Worm (Caenorhabditis elegans) whole organism, L2 larva: Measurements from ENCODE around the gene T26A5.2.

Experiments
- alr-1 ChIP-seq: fragments of 150-350 bp; optimal IDR thresholded peaks from 2 replicates; lab custom pipeline; 2014; ENCODE audit warnings: missing biosample characterization, missing genetic modification characterization
- ceh-16 ChIP-seq: fragments of 150-350 bp; optimal IDR thresholded peaks from 2 replicates; lab custom pipeline; 2014; ENCODE audit warnings: missing biosample characterization, missing genetic modification characterization
- ceh-82 ChIP-seq: fragments of 150-350 bp; optimal IDR thresholded peaks from 2 replicates; lab custom pipeline; 2014; ENCODE audit warnings: missing biosample characterization, missing genetic modification characterization
- mab-5 ChIP-seq: fragments of 150-350 bp; optimal IDR thresholded peaks from 2 replicates; lab custom pipeline; 2014; ENCODE audit warnings: missing biosample characterization, missing genetic modification characterization
- mbf-1 ChIP-seq: sonication (generic microtip); optimal IDR thresholded peaks from 2 replicates; lab custom pipeline; 2017; ENCODE audit warnings: missing biosample characterization, missing genetic modification characterization
- nhr-237 ChIP-seq: fragments of 150-350 bp; optimal IDR thresholded peaks from 2 replicates; lab custom pipeline; 2014; ENCODE audit warnings: missing biosample characterization, missing genetic modification characterization
- zag-1 ChIP-seq: fragments of 150-350 bp; optimal IDR thresholded peaks from 2 replicates; lab custom pipeline; 2014; ENCODE audit warnings: missing biosample characterization, missing genetic modification characterization

DNA sequence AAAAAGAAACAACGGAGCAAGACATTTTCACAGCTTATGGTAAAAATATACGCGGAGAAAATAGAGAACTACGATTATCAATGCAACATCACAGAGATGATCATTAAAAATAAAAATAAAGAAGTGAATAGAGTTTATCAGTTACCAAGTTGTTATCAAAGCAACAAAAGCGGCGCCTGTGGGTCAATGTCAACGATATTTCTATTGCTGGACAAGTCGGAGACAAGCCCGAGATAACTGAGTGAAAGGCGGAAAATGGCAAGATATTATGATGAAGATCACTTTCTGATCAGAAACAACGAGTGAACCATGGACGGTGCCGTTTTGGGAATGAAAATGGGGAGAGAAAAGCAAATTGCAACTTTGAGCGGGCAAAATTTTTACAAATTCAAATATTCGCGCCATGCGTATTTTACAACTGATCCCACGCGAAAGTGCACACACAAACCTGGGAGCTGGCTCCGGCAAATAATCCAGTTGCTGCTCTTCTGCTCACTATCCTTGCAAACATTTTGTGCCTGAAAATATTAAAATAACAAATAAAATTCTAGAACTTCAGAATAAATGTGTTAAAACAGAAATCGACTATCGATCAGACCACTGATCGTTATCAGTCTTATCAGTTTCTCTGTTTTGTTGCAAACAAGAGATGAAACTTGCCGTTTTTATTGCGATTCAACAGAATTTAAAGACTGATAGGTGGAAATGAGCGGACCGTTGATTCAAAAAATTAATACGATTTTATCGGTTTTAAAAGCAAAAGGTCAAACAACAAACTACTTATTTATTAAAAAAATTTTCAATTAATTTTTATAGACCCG, 24.6 kb upstream of the T26A5.2 start, which contains the start of gene mel-32:
- TF ChIP-seq ceh-82 (tag; lab: Kevin White, UChicago), result no peak
- no peak for TF ChIP-seq ceh-16 (tag; lab: Kevin White, UChicago)
- TF ChIP-seq mab-5 (tag; lab: Kevin White, UChicago), result no peak
- no peak for TF ChIP-seq zag-1 (tag; lab: Kevin White, UChicago)
- TF ChIP-seq mbf-1 (tag; lab: Kevin White, UChicago), result no peak
- no peak for TF ChIP-seq alr-1
- TF ChIP-seq nhr-237 (tag; lab: Kevin White, UChicago), result no peak
